Worm (Caenorhabditis elegans): ENCODE results near the gene srw-6.

DNA sequence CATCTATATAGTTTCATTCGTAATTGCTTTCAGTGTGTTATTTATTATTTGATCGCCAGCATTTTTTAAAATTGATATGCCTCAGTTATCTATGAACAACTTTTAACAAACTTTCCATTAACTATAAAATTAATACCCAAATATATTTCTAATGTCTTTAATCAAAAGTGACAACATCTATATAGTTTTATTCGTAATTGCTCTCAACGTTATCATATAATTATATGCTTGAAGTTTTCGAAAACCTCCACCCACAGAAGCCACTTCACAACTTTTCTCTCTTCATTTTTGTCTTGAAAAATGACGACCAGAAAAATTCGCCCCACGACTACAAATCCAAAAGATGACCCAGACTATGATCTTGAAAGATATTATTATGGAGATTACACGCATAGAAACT is at the start of gene srw-6:
- TF ChIP-seq pax-3 (tag; optimal IDR thresholded peaks at IDR 0.05) (no peak), dpl-1 (GFP tag; optimal IDR thresholded peaks at IDR 0.05) (no peak), ceh-82 (tag; optimal IDR thresholded peaks at IDR 0.05) (no peak), skn-1 (tag; optimal IDR thresholded peaks at IDR 0.05) (no peak), nhr-90 (tag; optimal IDR thresholded peaks at IDR 0.05; ENCODE audit: poor library complexity) (no peak), mep-1 (tag; optimal IDR thresholded peaks at IDR 0.05) (no peak), snpc-4 (tag; optimal IDR thresholded peaks at IDR 0.05) (no peak), nhr-76 (tag; optimal IDR thresholded peaks at IDR 0.05) (no peak), aly-2 (tag; optimal IDR thresholded peaks at IDR 0.05) (no peak)
